Worm (Caenorhabditis elegans) whole organism, mixed stage, embryonic: ENCODE data around the gene ZK563.7.

ENCODE experiments used
- M03D4.4 ChIP-seq: sonication (generic microtip); optimal IDR thresholded peaks from 2 replicates; lab custom pipeline; 2017; ENCODE audit warnings: mild to moderate bottlenecking, missing genetic modification characterization, missing compliant biosample characterization
- bed-3 ChIP-seq: fragments of 200-800 bp; sonication (Bioruptor generic); optimal IDR thresholded peaks from 3 replicates; lab custom pipeline; 2018; ENCODE audit warnings: mild to moderate bottlenecking, missing genetic modification characterization, moderate library complexity, missing compliant biosample characterization
- blmp-1 ChIP-seq: fragments of 150-350 bp; optimal IDR thresholded peaks from 2 replicates; lab custom pipeline; 2014; ENCODE audit warnings: missing biosample characterization, missing genetic modification characterization
- ceh-39 ChIP-seq: fragments of 150-350 bp; optimal IDR thresholded peaks from 2 replicates; lab custom pipeline; 2014; ENCODE audit warnings: missing biosample characterization, missing genetic modification characterization
- ceh-43 ChIP-seq: fragments of 200-800 bp; sonication (Bioruptor generic); optimal IDR thresholded peaks from 2 replicates; lab custom pipeline; 2018; ENCODE audit warnings: mild to moderate bottlenecking, missing genetic modification characterization, moderate library complexity, missing compliant biosample characterization
- ceh-83 ChIP-seq: fragments of 200-800 bp; sonication (Bioruptor generic); optimal IDR thresholded peaks from 2 replicates; lab custom pipeline; 2018; ENCODE audit warnings: mild to moderate bottlenecking, missing genetic modification characterization, missing compliant biosample characterization
- ces-1 ChIP-seq: fragments of 150-350 bp; optimal IDR thresholded peaks from 2 replicates; lab custom pipeline; 2014; ENCODE audit warnings: missing biosample characterization, missing genetic modification reagents, missing genetic modification characterization
- cnd-1 ChIP-seq: fragments of 200-800 bp; sonication (Bioruptor generic); optimal IDR thresholded peaks from 2 replicates; lab custom pipeline; 2018; ENCODE audit warnings: mild to moderate bottlenecking, missing genetic modification characterization, missing compliant biosample characterization
- drap-1 ChIP-seq: fragments of 200-800 bp; sonication (Bioruptor generic); optimal IDR thresholded peaks from 3 replicates; lab custom pipeline; 2018; ENCODE audit warnings: mild to moderate bottlenecking, missing genetic modification characterization, missing compliant biosample characterization
- elt-1 ChIP-seq: sonication (generic microtip); optimal IDR thresholded peaks from 2 replicates; lab custom pipeline; 2017; ENCODE audit warnings: missing genetic modification characterization, mild to moderate bottlenecking, missing compliant biosample characterization, antibody characterized with exemption, moderate library complexity, borderline replicate concordance; ENCODE audit not compliant: insufficient read depth
- elt-3 ChIP-seq: fragments of 150-350 bp; optimal IDR thresholded peaks from 2 replicates; lab custom pipeline; 2014; ENCODE audit warnings: missing biosample characterization, missing genetic modification characterization
- flh-1 ChIP-seq: fragments of 200-800 bp; sonication (Bioruptor generic); optimal IDR thresholded peaks from 2 replicates; lab custom pipeline; 2018; ENCODE audit warnings: mild to moderate bottlenecking, missing genetic modification characterization, moderate library complexity, missing compliant biosample characterization
- ham-2 ChIP-seq: fragments of 200-800 bp; sonication (Bioruptor generic); optimal IDR thresholded peaks from 2 replicates; lab custom pipeline; 2018; ENCODE audit warnings: mild to moderate bottlenecking, missing genetic modification characterization, missing compliant biosample characterization
- hlh-1 ChIP-seq: fragments of 150-350 bp; optimal IDR thresholded peaks from 2 replicates; lab custom pipeline; 2014; ENCODE audit warnings: missing biosample characterization, missing genetic modification reagents, missing genetic modification characterization
- lin-13 ChIP-seq: fragments of 150-350 bp; optimal IDR thresholded peaks from 2 replicates; lab custom pipeline; 2014; ENCODE audit warnings: missing biosample characterization, missing genetic modification characterization
- lin-32 ChIP-seq: fragments of 200-800 bp; sonication (Bioruptor generic); optimal IDR thresholded peaks from 2 replicates; lab custom pipeline; 2018; ENCODE audit warnings: mild to moderate bottlenecking, missing genetic modification characterization, missing compliant biosample characterization
- lsy-2 ChIP-seq: fragments of 150-350 bp; optimal IDR thresholded peaks from 2 replicates; lab custom pipeline; 2014; ENCODE audit warnings: missing biosample characterization, missing genetic modification characterization
- mab-5 ChIP-seq: fragments of 150-350 bp; optimal IDR thresholded peaks from 2 replicates; lab custom pipeline; 2014; ENCODE audit warnings: missing biosample characterization, missing genetic modification characterization
- mep-1 ChIP-seq: fragments of 150-350 bp; optimal IDR thresholded peaks from 2 replicates; lab custom pipeline; 2017; ENCODE audit warnings: missing biosample characterization, missing genetic modification reagents, missing genetic modification characterization, inconsistent platforms
- mls-2 ChIP-seq: sonication (generic microtip); optimal IDR thresholded peaks from 2 replicates; lab custom pipeline; 2016; ENCODE audit warnings: mild to moderate bottlenecking, missing genetic modification characterization, moderate library complexity, missing compliant biosample characterization
- nhr-12 ChIP-seq: fragments of 150-350 bp; optimal IDR thresholded peaks from 2 replicates; lab custom pipeline; 2014; ENCODE audit warnings: missing biosample characterization, missing genetic modification characterization
- nhr-2 ChIP-seq: fragments of 150-350 bp; optimal IDR thresholded peaks from 2 replicates; lab custom pipeline; 2014; ENCODE audit warnings: missing biosample characterization, missing genetic modification characterization
- nhr-237 ChIP-seq: fragments of 150-350 bp; optimal IDR thresholded peaks from 2 replicates; lab custom pipeline; 2014; ENCODE audit warnings: missing biosample characterization, missing genetic modification characterization
- nhr-28 ChIP-seq: fragments of 150-350 bp; optimal IDR thresholded peaks from 2 replicates; lab custom pipeline; 2014; ENCODE audit warnings: missing biosample characterization, missing genetic modification characterization
- nhr-76 ChIP-seq: sonication (generic microtip); optimal IDR thresholded peaks from 2 replicates; lab custom pipeline; 2017; ENCODE audit warnings: missing biosample characterization, missing genetic modification characterization
- pha-4 ChIP-seq: fragments of 150-350 bp; optimal IDR thresholded peaks from 2 replicates; lab custom pipeline; 2018; ENCODE audit warnings: missing biosample characterization, missing genetic modification reagents, missing genetic modification characterization
- sem-2 ChIP-seq: fragments of 200-800 bp; sonication (Bioruptor generic); optimal IDR thresholded peaks from 2 replicates; lab custom pipeline; 2018; ENCODE audit warnings: mild to moderate bottlenecking, missing genetic modification characterization, missing compliant biosample characterization
- snpc-4 ChIP-seq: fragments of 150-350 bp; optimal IDR thresholded peaks from 2 replicates; lab custom pipeline; 2014; ENCODE audit warnings: missing biosample characterization, missing genetic modification characterization
- sptf-1 ChIP-seq: sonication (generic microtip); optimal IDR thresholded peaks from 2 replicates; lab custom pipeline; 2017; ENCODE audit warnings: mild to moderate bottlenecking, missing genetic modification characterization, moderate library complexity, missing compliant biosample characterization
- tbx-8 ChIP-seq: fragments of 200-800 bp; sonication (Bioruptor generic); optimal IDR thresholded peaks from 2 replicates; lab custom pipeline; 2018; ENCODE audit warnings: mild to moderate bottlenecking, missing genetic modification characterization, moderate library complexity, missing compliant biosample characterization
- unc-120 ChIP-seq: sonication (generic microtip); optimal IDR thresholded peaks from 2 replicates; lab custom pipeline; 2017; ENCODE audit warnings: missing genetic modification characterization, missing compliant biosample characterization; ENCODE audit not compliant: poor library complexity, severe bottlenecking
- unc-39 ChIP-seq: fragments of 150-350 bp; optimal IDR thresholded peaks from 2 replicates; lab custom pipeline; 2014; ENCODE audit warnings: missing biosample characterization, missing genetic modification characterization
- unc-62 ChIP-seq: fragments of 150-350 bp; optimal IDR thresholded peaks from 2 replicates; lab custom pipeline; 2014; ENCODE audit warnings: missing biosample characterization, missing genetic modification reagents, missing genetic modification characterization
- zip-8 ChIP-seq: fragments of 150-350 bp; optimal IDR thresholded peaks from 2 replicates; lab custom pipeline; 2014; ENCODE audit warnings: missing biosample characterization, missing genetic modification characterization
- ztf-11 ChIP-seq: fragments of 150-350 bp; optimal IDR thresholded peaks from 2 replicates; lab custom pipeline; 2014; ENCODE audit warnings: missing biosample characterization, missing genetic modification characterization

ZK563.7 gene

DNA sequence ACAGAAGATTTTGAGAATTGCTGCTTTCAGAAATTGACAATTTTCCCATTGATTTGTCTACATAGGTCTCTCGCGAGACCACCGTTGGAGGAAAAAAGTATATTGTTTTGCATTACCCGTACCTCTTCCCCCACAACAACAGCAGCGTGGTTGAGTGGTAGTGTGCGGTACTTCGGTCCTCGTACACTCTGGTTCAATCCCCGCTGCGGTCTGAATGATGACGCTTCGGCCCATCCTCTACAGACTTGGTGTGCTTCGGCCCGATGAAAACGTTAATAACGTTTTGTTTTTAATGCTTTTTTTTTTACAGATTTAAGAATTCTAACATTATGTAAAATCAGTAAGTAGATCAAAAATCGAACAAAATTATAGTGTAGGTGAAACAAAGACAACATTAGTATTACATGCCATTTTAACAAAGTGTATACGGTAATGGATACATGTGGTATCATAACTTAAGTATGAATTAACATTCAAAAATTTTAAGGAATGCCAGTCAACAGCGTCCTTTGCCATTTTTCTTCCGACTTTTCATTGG, 32.3 kb upstream of the ZK563.7 start, which contains the start of gene ZK816.3:
ZK816.3 (plus strand) TSS at position 488 of the 538 bp plus-strand sequence.
- no peak for TF ChIP-seq nhr-28
- TF ChIP-seq ham-2 (GFP tag; lab: Kevin White, UChicago), result peak; percentile 24
- no peak for TF ChIP-seq elt-3 (tag; lab: Kevin White, UChicago)
- no peak for TF ChIP-seq elt-1 (tag; lab: Kevin White, UChicago)
- no peak for TF ChIP-seq lsy-2 (tag; lab: Kevin White, UChicago)
- no peak for TF ChIP-seq snpc-4 (tag; lab: Kevin White, UChicago)
- no peak for TF ChIP-seq ces-1 (GFP tag; lab: Kevin White, UChicago)
- TF ChIP-seq mab-5 (tag; lab: Kevin White, UChicago), result no peak
- no peak for TF ChIP-seq mep-1 (tag; lab: Kevin White, UChicago)
- peak; percentile 72 for TF ChIP-seq sem-2 (GFP tag; lab: Kevin White, UChicago)
- TF ChIP-seq nhr-2 (tag; lab: Kevin White, UChicago), result no peak
- TF ChIP-seq unc-120, result peak; percentile 47
- peak; percentile 42 for TF ChIP-seq lin-32 (GFP tag; lab: Kevin White, UChicago)
- no peak for TF ChIP-seq unc-39 (tag; lab: Kevin White, UChicago)
- TF ChIP-seq tbx-8 (GFP tag; lab: Kevin White, UChicago), result peak; percentile 38
- TF ChIP-seq sptf-1 (tag; lab: Kevin White, UChicago), result peak; percentile 79
- TF ChIP-seq M03D4.4 (tag; lab: Kevin White, UChicago), result peak; percentile 85
- peak; percentile 11 for TF ChIP-seq hlh-1 (tag; lab: Kevin White, UChicago)
- TF ChIP-seq ceh-39 (tag; lab: Kevin White, UChicago), result no peak
- TF ChIP-seq zip-8 (tag; lab: Kevin White, UChicago), result no peak
- peak; percentile 82 for TF ChIP-seq cnd-1 (tag; lab: Kevin White, UChicago)
- peak; percentile 82 for TF ChIP-seq mls-2
- no peak for TF ChIP-seq nhr-237 (tag; lab: Kevin White, UChicago)
- TF ChIP-seq bed-3, result peak; percentile 51
- TF ChIP-seq drap-1 (GFP tag; lab: Kevin White, UChicago), result peak; percentile 78
- TF ChIP-seq blmp-1 (tag; lab: Kevin White, UChicago), result no peak
- TF ChIP-seq nhr-12 (tag; lab: Kevin White, UChicago), result no peak
- peak; percentile 35 for TF ChIP-seq lin-13 (tag; lab: Kevin White, UChicago)
- no peak for TF ChIP-seq pha-4
- peak; percentile 78 for TF ChIP-seq ceh-83 (GFP tag; lab: Kevin White, UChicago)
- TF ChIP-seq unc-62 (GFP tag; lab: Kevin White, UChicago), result no peak
- no peak for TF ChIP-seq nhr-76 (tag; lab: Kevin White, UChicago)
- no peak for TF ChIP-seq ztf-11 (tag; lab: Kevin White, UChicago)
- TF ChIP-seq ceh-43 (GFP tag; lab: Kevin White, UChicago), result peak; percentile 45
- peak; percentile 24 for TF ChIP-seq flh-1 (GFP tag; lab: Kevin White, UChicago)

DNA sequence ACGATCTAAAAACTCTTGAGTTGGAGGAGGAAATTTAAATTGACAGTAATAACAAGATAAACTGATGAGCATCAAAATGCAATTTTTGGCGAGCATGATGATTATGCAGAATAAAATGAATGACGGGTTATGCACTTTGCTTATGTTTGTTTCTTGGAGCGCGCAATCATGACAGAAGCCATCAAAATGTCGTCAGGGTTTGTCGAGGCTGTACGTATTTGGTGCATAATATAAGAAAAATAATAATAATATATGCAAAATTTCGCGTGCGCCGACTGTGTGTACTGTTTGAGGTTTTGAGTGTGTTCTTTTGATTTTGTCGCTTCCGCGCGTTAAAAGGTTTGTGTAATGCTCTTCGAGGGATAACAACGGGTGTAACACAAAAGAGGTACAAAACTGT, 30.0 kb upstream of the ZK563.7 start, which contains the start of gene nspg-4:
nspg-4 (minus strand) TSS at position 101 of the 400 bp plus-strand sequence.
- TF ChIP-seq snpc-4 (tag; lab: Kevin White, UChicago), result no peak
- TF ChIP-seq unc-120, result no peak
- TF ChIP-seq ces-1 (GFP tag; lab: Kevin White, UChicago), result no peak
- TF ChIP-seq ham-2 (GFP tag; lab: Kevin White, UChicago), result no peak
- no peak for TF ChIP-seq ceh-83 (GFP tag; lab: Kevin White, UChicago)
- no peak for TF ChIP-seq sptf-1 (tag; lab: Kevin White, UChicago)
- no peak for TF ChIP-seq nhr-2 (tag; lab: Kevin White, UChicago)
- TF ChIP-seq nhr-12 (tag; lab: Kevin White, UChicago), result no peak
- no peak for TF ChIP-seq elt-1 (tag; lab: Kevin White, UChicago)
- no peak for TF ChIP-seq nhr-28
- TF ChIP-seq mab-5 (tag; lab: Kevin White, UChicago), result no peak
- no peak for TF ChIP-seq M03D4.4 (tag; lab: Kevin White, UChicago)
- no peak for TF ChIP-seq pha-4
- no peak for TF ChIP-seq mls-2
- no peak for TF ChIP-seq ztf-11 (tag; lab: Kevin White, UChicago)
- TF ChIP-seq sem-2 (GFP tag; lab: Kevin White, UChicago), result no peak
- TF ChIP-seq tbx-8 (GFP tag; lab: Kevin White, UChicago), result no peak
- TF ChIP-seq lsy-2 (tag; lab: Kevin White, UChicago), result no peak
- TF ChIP-seq lin-32 (GFP tag; lab: Kevin White, UChicago), result no peak
